Worm (Caenorhabditis elegans) whole organism, young adult: Measurements from ENCODE around the gene Y116A8C.25.

Experiments used
- Y79H2A.3 ChIP-seq: fragments of 200-800 bp; sonication (Bioruptor generic); conservative IDR thresholded peaks from 2 replicates; pipeline ENCODE4 v1.3.6; 2022; ENCODE audit warnings: missing genetic modification reagents, missing genetic modification characterization, missing compliant biosample characterization
- let-607 ChIP-seq, 2 experiments: fragments of 200-800 bp in 1 of 2; sonication (Bioruptor generic) in 1 of 2; sonication (generic microtip) in 1 of 2; optimal IDR thresholded peaks; 2 replicates each; lab custom pipeline; 2016 to 2018; ENCODE audit warnings: mild to moderate bottlenecking in 2 of 2, missing compliant biosample characterization in 2 of 2, missing genetic modification characterization in 2 of 2, moderate library complexity in 2 of 2, missing genotype in 1 of 2

Y116A8C.25 gene

DNA sequence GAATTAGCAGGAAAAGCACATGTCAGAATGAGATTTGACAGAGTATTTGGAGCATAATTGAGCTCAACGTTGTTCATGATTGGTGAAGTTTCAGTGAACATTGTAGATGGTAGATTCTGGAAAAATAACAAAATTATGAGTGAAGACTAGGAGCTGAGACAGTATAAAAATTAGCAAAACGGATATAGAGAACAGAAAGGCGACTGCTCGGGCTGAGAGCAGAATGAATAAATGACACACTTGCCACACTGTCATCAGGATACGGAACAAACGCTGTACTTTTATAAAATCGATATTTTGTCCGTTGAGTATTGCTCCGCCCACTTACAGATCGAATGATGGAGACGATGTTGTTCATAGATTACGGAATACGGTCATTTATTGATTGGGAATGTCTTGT lies 53.5 kb downstream of the Y116A8C.25 start, which contains the start of gene dct-13:
dct-13 (minus strand) TSS at position 101 of the 400 bp plus-strand sequence.
- TF ChIP-seq Y79H2A.3 (GFP tag; lab: Robert Waterston, UW) (no peak), let-607 (tag; optimal IDR thresholded peaks at IDR 0.05; lab: Kevin White, UChicago) (no peak)
